In genomic region chrX:2177731-2178326, ce11 we compare ENCODE assay signal across 3 worm cellular contexts.
A peak's percentile ranks its signal among the peaks of the same experiment; 100 is the strongest.
TF ChIP-seq lines count a peak whose summit lies in the region.

No protein-coding gene starts in this region.

TF ChIP-seq in whole organism, L1 larva, 84 proteins besides CTCF, POLR2A, EP300 and RAD21 (continues in another document):
- TF ChIP-seq snpc-4 (tag; optimal IDR thresholded peaks at IDR 0.05; lab: Kevin White, UChicago) (no peak), blmp-1 (tag; optimal IDR thresholded peaks at IDR 0.05; lab: Kevin White, UChicago) (peak; percentile 73), snu-23 (GFP tag; optimal IDR thresholded peaks at IDR 0.05; lab: Kevin White, UChicago) (peak; percentile 33), vab-15 (tag; optimal IDR thresholded peaks at IDR 0.05; lab: Kevin White, UChicago) (no peak), irx-1 (tag; optimal IDR thresholded peaks at IDR 0.05; lab: Kevin White, UChicago) (no peak), ets-5 (GFP tag; IDR thresholded peaks at IDR 0.05; lab: Robert Waterston, UW) (no peak), ama-1 (optimal IDR thresholded peaks at IDR 0.05; lab: Kevin White, UChicago) (no peak), nhr-20 (tag; optimal IDR thresholded peaks at IDR 0.05; lab: Kevin White, UChicago) (peak; percentile 30), tbx-2 (tag; optimal IDR thresholded peaks at IDR 0.05; lab: Kevin White, UChicago) (peak; percentile 5), sup-37 (GFP tag; optimal IDR thresholded peaks at IDR 0.05; lab: Kevin White, UChicago) (no peak), efl-1 (optimal IDR thresholded peaks at IDR 0.05; lab: Kevin White, UChicago) (no peak), efl-1 (GFP tag; optimal IDR thresholded peaks at IDR 0.05 in 1 of 2; lab: Kevin White, UChicago) (peak in 1 of 2 experiments; percentile 39), mep-1 (tag; optimal IDR thresholded peaks at IDR 0.05; lab: Kevin White, UChicago) (peak; percentile 11), fkh-4 (tag; optimal IDR thresholded peaks at IDR 0.05; lab: Kevin White, UChicago; ENCODE audit: borderline replicate concordance) (no peak), lin-14 (GFP tag; optimal IDR thresholded peaks at IDR 0.05; lab: Kevin White, UChicago) (peak; percentile 60), nhr-11 (tag; optimal IDR thresholded peaks at IDR 0.05; lab: Kevin White, UChicago) (no peak), lin-35 (GFP tag; optimal IDR thresholded peaks at IDR 0.05; lab: Kevin White, UChicago) (no peak), nhr-84 (tag; optimal IDR thresholded peaks at IDR 0.05; lab: Kevin White, UChicago) (no peak), hlh-17 (GFP tag; optimal IDR thresholded peaks at IDR 0.05; lab: Kevin White, UChicago; ENCODE audit: borderline replicate concordance) (no peak), ceh-8 (GFP tag; optimal IDR thresholded peaks at IDR 0.05; lab: Kevin White, UChicago) (no peak), pax-3 (tag; optimal IDR thresholded peaks at IDR 0.05; lab: Kevin White, UChicago) (no peak), nhr-76 (tag; optimal IDR thresholded peaks at IDR 0.05; lab: Kevin White, UChicago) (no peak), elt-2 (tag; optimal IDR thresholded peaks at IDR 0.05; lab: Kevin White, UChicago) (peak; percentile 66), ceh-82 (tag; optimal IDR thresholded peaks at IDR 0.05; lab: Kevin White, UChicago) (no peak), C34B4.2 (tag; optimal IDR thresholded peaks at IDR 0.05; lab: Kevin White, UChicago) (no peak), nhr-19 (GFP tag; conservative IDR thresholded peaks at IDR 0.05; lab: Robert Waterston, UW) (0 out of 2 replicates have a peak, but pooled peaks have one; percentile 3), dsc-1 (tag; optimal IDR thresholded peaks at IDR 0.05; lab: Kevin White, UChicago) (no peak), ceh-63 (GFP tag; optimal IDR thresholded peaks at IDR 0.05; lab: Kevin White, UChicago) (no peak), mdl-1 (tag; optimal IDR thresholded peaks at IDR 0.05; lab: Kevin White, UChicago) (peak in 1 of 2 experiments; percentile 24), unc-130 (tag; optimal IDR thresholded peaks at IDR 0.05; lab: Kevin White, UChicago) (peak; percentile 52), mab-9 (GFP tag; IDR thresholded peaks at IDR 0.05; lab: Robert Waterston, UW) (no peak)

TF ChIP-seq in whole organism, L3 larva, 47 proteins besides CTCF, POLR2A, EP300 and RAD21:
- TF ChIP-seq daf-12 (tag; optimal IDR thresholded peaks at IDR 0.05; lab: Kevin White, UChicago): no peak
- TF ChIP-seq elt-2 (tag; optimal IDR thresholded peaks at IDR 0.05; lab: Kevin White, UChicago): peak; percentile 67
TF ChIP-seq in whole organism, L3 larva: peak in this region for 1.

TF ChIP-seq in whole organism, L4 larva, 104 proteins besides CTCF, POLR2A, EP300 and RAD21:
- TF ChIP-seq sdz-12 (GFP tag; optimal IDR thresholded peaks at IDR 0.05; lab: Kevin White, UChicago) (no peak), egl-27 (tag; optimal IDR thresholded peaks at IDR 0.05; lab: Kevin White, UChicago) (no peak), ztf-11 (tag; optimal IDR thresholded peaks at IDR 0.05; lab: Kevin White, UChicago) (no peak), nhr-111 (GFP tag; optimal IDR thresholded peaks at IDR 0.05; lab: Kevin White, UChicago) (no peak), hlh-30 (tag; optimal IDR thresholded peaks at IDR 0.05; lab: Kevin White, UChicago; ENCODE audit: insufficient read depth) (no peak), unc-62 (GFP tag; optimal IDR thresholded peaks at IDR 0.05 in 1 of 2; lab: Kevin White, UChicago) (peak in 1 of 2 experiments; percentile 82), unc-62 (tag; optimal IDR thresholded peaks at IDR 0.05; lab: Kevin White, UChicago) (no peak), madf-5 (GFP tag; IDR thresholded peaks at IDR 0.05; lab: Robert Waterston, UW) (no peak), dmd-6 (GFP tag; IDR thresholded peaks at IDR 0.05; lab: Robert Waterston, UW) (peak; percentile 8; the same call in 1 of the 2 replicates), ceh-44 (GFP tag; IDR thresholded peaks at IDR 0.05; lab: Robert Waterston, UW) (no peak), lim-7 (GFP tag; IDR thresholded peaks at IDR 0.05; lab: Robert Waterston, UW) (no peak), duxl-1 (tag; optimal IDR thresholded peaks at IDR 0.05; lab: Kevin White, UChicago; ENCODE audit: poor library complexity) (no peak), D1046.2 (GFP tag; IDR thresholded peaks at IDR 0.05; lab: Robert Waterston, UW) (no peak), lsy-2 (tag; optimal IDR thresholded peaks at IDR 0.05; lab: Kevin White, UChicago) (no peak), fkh-10 (GFP tag; optimal IDR thresholded peaks at IDR 0.05; lab: Kevin White, UChicago) (no peak), nhr-25 (tag; optimal IDR thresholded peaks at IDR 0.05; lab: Kevin White, UChicago; ENCODE audit: borderline replicate concordance, insufficient read depth) (no peak), unc-130 (GFP tag; optimal IDR thresholded peaks at IDR 0.05; lab: Kevin White, UChicago) (no peak), pqm-1 (tag; optimal IDR thresholded peaks at IDR 0.05; lab: Kevin White, UChicago) (peak; percentile 40)

Comparison
In these comparisons a context has a peak if more than half of its experiments do, and no peak if none do; other contexts are left out.
1. Of the 29 proteins assayed by ChIP-seq in both whole organism, L4 larva and whole organism, L1 larva: peak only in whole organism, L4 larva: pqm-1; only in whole organism, L1 larva: mep-1 and unc-130; in both: none; in neither: 24; mixed calls (peak in some experiments, not most) for 2.